Fruit fly (Drosophila melanogaster) whole organism, wandering third instar larva: ENCODE results near the gene Sdic1.
A peak's percentile ranks its signal among the peaks of the same experiment; 100 is the strongest.
"Not testable (repeated sequence)": the region's sequence is repeated elsewhere in the genome, so short reads cannot be mapped to it uniquely, and the experiment has no call there.

Experiments
- Abd-B ChIP-seq: fragments of >200 bp; optimal IDR thresholded peaks from 2 replicates; lab custom pipeline; 2017; ENCODE audit warnings: missing biosample characterization, missing genetic modification characterization
- CG32264 ChIP-seq: fragments of 200-800 bp; sonication (Bioruptor generic); optimal IDR thresholded peaks from 2 replicates; lab custom pipeline; 2016; ENCODE audit warnings: missing biosample characterization, missing genetic modification characterization
- CG9705 ChIP-seq: fragments of 200-800 bp; sonication (Bioruptor generic); optimal IDR thresholded peaks from 2 replicates; lab custom pipeline; 2018; ENCODE audit warnings: missing biosample characterization, mild to moderate bottlenecking, missing genetic modification characterization
- CrebA ChIP-seq: fragments of 200-800 bp; sonication (Bioruptor generic); optimal IDR thresholded peaks from 2 replicates; lab custom pipeline; 2016; ENCODE audit warnings: missing biosample characterization, mild to moderate bottlenecking, missing genetic modification characterization, borderline replicate concordance
- Dif ChIP-seq: fragments of 200-275, 200-300 bp; sonication (Bioruptor generic); optimal IDR thresholded peaks from 2 replicates; lab custom pipeline; 2018; ENCODE audit warnings: missing biosample characterization, missing genetic modification characterization; ENCODE audit not compliant: partially characterized antibody
- GATAd ChIP-seq: sonication (Bioruptor generic); optimal IDR thresholded peaks from 2 replicates; lab custom pipeline; 2016; ENCODE audit warnings: missing biosample characterization, missing genetic modification characterization
- HLH106 ChIP-seq: fragments of 200-800 bp; optimal IDR thresholded peaks from 3 replicates; lab custom pipeline; 2019; ENCODE audit warnings: missing biosample characterization, mild to moderate bottlenecking, missing genetic modification characterization, moderate library complexity
- Hnf4 ChIP-seq: fragments of 200-800 bp; sonication (Bioruptor generic); optimal IDR thresholded peaks from 2 replicates; lab custom pipeline; 2016; ENCODE audit warnings: missing biosample characterization, mild to moderate bottlenecking, missing genetic modification characterization
- Hr78 ChIP-seq: fragments of >200 bp; optimal IDR thresholded peaks from 2 replicates; lab custom pipeline; 2017; ENCODE audit warnings: missing biosample characterization, missing genetic modification characterization
- Mio ChIP-seq: sonication (Bioruptor generic); optimal IDR thresholded peaks from 2 replicates; lab custom pipeline; 2016; ENCODE audit warnings: missing biosample characterization, missing genetic modification characterization
- Myc ChIP-seq: fragments of >200 bp; optimal IDR thresholded peaks from 2 replicates; lab custom pipeline; 2017
- N ChIP-seq: fragments of >200 bp; optimal IDR thresholded peaks from 2 replicates; lab custom pipeline; 2018; ENCODE audit warnings: missing biosample characterization, missing external identifiers, missing genetic modification characterization
- Rel ChIP-seq, 2 experiments: fragments of 200-800 bp; sonication (Bioruptor generic) in 1 of 2; optimal IDR thresholded peaks; 2 replicates in 1 of 2; 3 replicates in 1 of 2; lab custom pipeline; 2016 to 2019; ENCODE audit warnings: mild to moderate bottlenecking in 2 of 2, missing biosample characterization in 2 of 2, missing genetic modification characterization in 2 of 2, moderate library complexity in 1 of 2
- Sp1 ChIP-seq: fragments of 200-800 bp; sonication (Bioruptor generic); optimal IDR thresholded peaks from 3 replicates; lab custom pipeline; 2019; ENCODE audit warnings: missing biosample characterization, mild to moderate bottlenecking, missing genetic modification characterization, moderate library complexity
- Vsx2 ChIP-seq: fragments of 200-300, 225-300 bp; sonication (Bioruptor generic); optimal IDR thresholded peaks from 2 replicates; lab custom pipeline; 2018; ENCODE audit warnings: missing biosample characterization, missing genetic modification characterization; ENCODE audit not compliant: partially characterized antibody
- br ChIP-seq: fragments of 200-800 bp; sonication (Bioruptor generic); optimal IDR thresholded peaks from 2 replicates; lab custom pipeline; 2016; ENCODE audit warnings: missing biosample characterization, missing genetic modification characterization
- brk ChIP-seq: fragments of 200-800 bp; sonication (Bioruptor generic); optimal IDR thresholded peaks from 2 replicates; lab custom pipeline; 2016; ENCODE audit warnings: missing biosample characterization, mild to moderate bottlenecking, missing genetic modification characterization
- dl ChIP-seq, 2 experiments: fragments of 175-275, 200-275 bp in 1 of 2; fragments of 200-275 bp in 1 of 2; sonication (Bioruptor generic); optimal IDR thresholded peaks; lab custom pipeline; 2018; ENCODE audit warnings: mild to moderate bottlenecking in 2 of 2, missing biosample characterization in 2 of 2, missing genetic modification characterization in 2 of 2, moderate library complexity in 2 of 2; ENCODE audit not compliant: partially characterized antibody in 2 of 2, insufficient read depth in 1 of 2
- dmrt93B ChIP-seq: fragments of 200-800 bp; sonication (Bioruptor generic); optimal IDR thresholded peaks from 2 replicates; lab custom pipeline; 2018; ENCODE audit warnings: missing biosample characterization, mild to moderate bottlenecking, missing genetic modification characterization
- dsf ChIP-seq: sonication (Bioruptor generic); optimal IDR thresholded peaks from 2 replicates; lab custom pipeline; 2016; ENCODE audit warnings: missing biosample characterization, missing genetic modification characterization, borderline replicate concordance
- ey ChIP-seq: fragments of 200-800 bp; sonication (Bioruptor generic); optimal IDR thresholded peaks from 2 replicates; lab custom pipeline; 2016; ENCODE audit warnings: missing biosample characterization, missing genetic modification characterization
- foxo ChIP-seq, 2 experiments: fragments of 200-800 bp; sonication (Bioruptor generic); optimal IDR thresholded peaks; 2 replicates in 1 of 2; 3 replicates in 1 of 2; lab custom pipeline; 2016 to 2017; ENCODE audit warnings: missing biosample characterization in 2 of 2, missing genetic modification characterization in 2 of 2
- fru ChIP-seq: fragments of 200-800 bp; sonication (Bioruptor generic); optimal IDR thresholded peaks from 3 replicates; lab custom pipeline; 2016; ENCODE audit warnings: missing biosample characterization, mild to moderate bottlenecking, missing genetic modification characterization
- h ChIP-seq: fragments of 200-800 bp; sonication (Bioruptor generic); optimal IDR thresholded peaks from 3 replicates; lab custom pipeline; 2016; ENCODE audit warnings: missing biosample characterization, mild to moderate bottlenecking, missing genetic modification characterization
- lola ChIP-seq: fragments of >200 bp; optimal IDR thresholded peaks from 2 replicates; lab custom pipeline; 2017; ENCODE audit warnings: missing biosample characterization, missing genetic modification characterization
- psq ChIP-seq: fragments of 200-800 bp; sonication (Bioruptor generic); optimal IDR thresholded peaks from 3 replicates; lab custom pipeline; 2017; ENCODE audit warnings: missing biosample characterization, mild to moderate bottlenecking, missing genetic modification characterization, moderate library complexity
- rgr ChIP-seq: fragments of 200-800 bp; sonication (Bioruptor generic); optimal IDR thresholded peaks from 3 replicates; lab custom pipeline; 2016; ENCODE audit warnings: missing biosample characterization, mild to moderate bottlenecking, missing genetic modification characterization
- sage ChIP-seq: fragments of 200-800 bp; sonication (Bioruptor generic); optimal IDR thresholded peaks from 2 replicates; lab custom pipeline; 2016; ENCODE audit warnings: missing biosample characterization, mild to moderate bottlenecking, missing genetic modification characterization
- sv ChIP-seq: fragments of 200-800 bp; sonication (Bioruptor generic); optimal IDR thresholded peaks from 3 replicates; lab custom pipeline; 2016; ENCODE audit warnings: missing biosample characterization, missing genetic modification characterization
- tai ChIP-seq: sonication (Bioruptor generic); optimal IDR thresholded peaks from 2 replicates; lab custom pipeline; 2016; ENCODE audit warnings: missing biosample characterization, missing genetic modification characterization
- woc ChIP-seq: sonication (Bioruptor generic); optimal IDR thresholded peaks from 2 replicates; lab custom pipeline; 2016; ENCODE audit warnings: missing biosample characterization, mild to moderate bottlenecking, missing genetic modification characterization

The Sdic1 gene

dm6 chrX:20178538-20178937 lies at the start of gene Sdic1:
Sdic1 (minus strand) TSS chrX:20178638.
- TF ChIP-seq sv (GFP tag; lab: Kevin White, UChicago); N (GFP tag; lab: Kevin White, UChicago); HLH106 (tag; lab: Kevin White, UChicago): not testable (repeated sequence)

dm6 chrX:20224920-20225319 lies 46.5 kb upstream of the Sdic1 start, which contains the start of gene Sdic4:
Sdic4 (minus strand) TSS chrX:20225020.
- not testable (repeated sequence) for TF ChIP-seq Hr78; ey (GFP tag; lab: Kevin White, UChicago); lola (GFP tag; lab: Kevin White, UChicago)

- TF ChIP-seq CrebA; foxo (GFP tag; optimal IDR thresholded peaks at IDR 0.05; lab: Kevin White, UChicago); Abd-B (GFP tag; lab: Kevin White, UChicago): not testable (repeated sequence)
Observed at dm6 chrX:20217159-20217558, 38.7 kb upstream of the Sdic1 start, which contains the start of gene SdicC. SdicC (minus strand) TSS chrX:20217259.

DNA sequence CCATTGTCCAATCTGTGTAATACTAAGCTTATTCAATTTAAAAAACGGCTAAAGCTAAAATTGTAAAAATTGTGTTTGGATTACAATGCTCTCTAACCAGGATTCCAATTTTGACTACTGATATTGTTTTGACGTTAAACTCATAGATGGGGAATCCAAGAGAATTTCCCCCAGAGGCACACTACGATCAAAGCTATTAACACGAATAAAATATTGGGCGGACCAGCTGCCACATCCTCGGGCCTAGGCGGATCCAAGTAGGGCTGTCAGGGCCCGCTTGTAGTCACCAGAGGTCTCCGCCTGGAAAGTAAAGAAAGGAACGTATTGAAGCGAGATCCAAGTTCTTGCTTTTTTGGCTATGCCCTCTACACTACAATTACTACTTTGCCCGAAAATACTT lies 31.1 kb upstream of the Sdic1 start, which contains the start of gene SdicB:
TSS of gene SdicB (minus strand) at position 101 of the 400 bp plus-strand sequence.
- TF ChIP-seq CrebA; br (GFP tag; lab: Kevin White, UChicago); h (GFP tag; lab: Kevin White, UChicago): not testable (repeated sequence)
- TF ChIP-seq, all 38 proteins: peak for 0; not testable (repeated sequence) for 38

DNA sequence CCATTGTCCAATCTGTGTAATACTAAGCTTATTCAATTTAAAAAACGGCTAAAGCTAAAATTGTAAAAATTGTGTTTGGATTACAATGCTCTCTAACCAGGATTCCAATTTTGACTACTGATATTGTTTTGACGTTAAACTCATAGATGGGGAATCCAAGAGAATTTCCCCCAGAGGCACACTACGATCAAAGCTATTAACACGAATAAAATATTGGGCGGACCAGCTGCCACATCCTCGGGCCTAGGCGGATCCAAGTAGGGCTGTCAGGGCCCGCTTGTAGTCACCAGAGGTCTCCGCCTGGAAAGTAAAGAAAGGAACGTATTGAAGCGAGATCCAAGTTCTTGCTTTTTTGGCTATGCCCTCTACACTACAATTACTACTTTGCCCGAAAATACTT lies 23.4 kb upstream of the Sdic1 start, which contains the start of gene SdicA:
TSS of gene SdicA (minus strand) at position 101 of the 400 bp plus-strand sequence.
- TF ChIP-seq psq, tai, sv (GFP tag; lab: Kevin White, UChicago): not testable (repeated sequence)

DNA sequence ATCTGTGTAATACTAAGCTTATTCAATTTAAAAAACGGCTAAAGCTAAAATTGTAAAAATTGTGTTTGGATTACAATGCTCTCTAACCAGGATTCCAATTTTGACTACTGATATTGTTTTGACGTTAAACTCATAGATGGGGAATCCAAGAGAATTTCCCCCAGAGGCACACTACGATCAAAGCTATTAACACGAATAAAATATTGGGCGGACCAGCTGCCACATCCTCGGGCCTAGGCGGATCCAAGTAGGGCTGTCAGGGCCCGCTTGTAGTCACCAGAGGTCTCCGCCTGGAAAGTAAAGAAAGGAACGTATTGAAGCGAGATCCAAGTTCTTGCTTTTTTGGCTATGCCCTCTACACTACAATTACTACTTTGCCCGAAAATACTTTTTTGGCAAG lies 15.7 kb upstream of the Sdic1 start, which contains the start of gene Sdic3:
TSS of gene Sdic3 (minus strand) at position 101 of the 400 bp plus-strand sequence.
- not testable (repeated sequence) for TF ChIP-seq dmrt93B; GATAd (GFP tag; lab: Kevin White, UChicago); CG9705 (GFP tag; lab: Kevin White, UChicago)

DNA sequence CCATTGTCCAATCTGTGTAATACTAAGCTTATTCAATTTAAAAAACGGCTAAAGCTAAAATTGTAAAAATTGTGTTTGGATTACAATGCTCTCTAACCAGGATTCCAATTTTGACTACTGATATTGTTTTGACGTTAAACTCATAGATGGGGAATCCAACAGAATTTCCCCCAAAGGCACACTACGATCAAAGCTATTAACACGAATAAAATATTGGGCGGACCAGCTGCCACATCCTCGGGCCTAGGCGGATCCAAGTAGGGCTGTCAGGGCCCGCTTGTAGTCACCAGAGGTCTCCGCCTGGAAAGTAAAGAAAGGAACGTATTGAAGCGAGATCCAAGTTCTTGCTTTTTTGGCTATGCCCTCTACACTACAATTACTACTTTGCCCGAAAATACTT lies 7.9 kb upstream of the Sdic1 start, which contains the start of gene Sdic2:
TSS of gene Sdic2 (minus strand) at position 101 of the 400 bp plus-strand sequence.
- not testable (repeated sequence) for TF ChIP-seq brk (GFP tag; lab: Kevin White, UChicago); dsf (GFP tag; lab: Kevin White, UChicago); HLH106 (tag; lab: Kevin White, UChicago)

DNA sequence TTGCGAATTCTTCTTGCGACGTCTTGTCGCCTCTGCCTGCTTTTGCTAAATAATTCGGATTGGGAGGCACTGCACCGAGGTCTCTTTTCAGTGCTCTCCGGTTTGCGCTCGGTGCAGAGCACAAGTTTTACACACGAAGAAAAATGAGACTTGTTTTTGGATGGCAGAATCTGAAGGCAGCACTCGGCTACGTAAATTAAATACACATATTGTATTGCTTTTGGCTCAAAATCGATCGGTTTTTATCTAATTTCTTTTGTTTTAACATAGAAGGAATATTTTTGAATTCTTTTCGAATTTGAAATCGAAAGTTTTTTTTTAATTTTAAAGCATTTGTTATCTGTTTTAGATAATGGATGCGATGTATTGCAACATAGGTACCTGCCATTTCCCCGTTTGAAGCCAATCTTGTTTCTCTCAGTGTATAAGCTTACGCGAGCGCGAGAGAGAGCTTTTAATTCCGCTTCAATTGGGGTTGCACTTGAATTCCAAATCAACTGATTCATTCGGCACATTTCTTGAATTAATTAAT lies 4.9 kb downstream of the Sdic1 start, which contains the start of gene AnxB10:
TSS of gene AnxB10 (minus strand) at position 51 of the 532 bp plus-strand sequence.
- TF ChIP-seq Myc = no peak
- peak; percentile 89 for TF ChIP-seq rgr
- peak; percentile 92 for TF ChIP-seq dmrt93B
- peak; percentile 15 for TF ChIP-seq sv (GFP tag; lab: Kevin White, UChicago)
- TF ChIP-seq br (GFP tag; lab: Kevin White, UChicago) = peak; percentile 91
- no peak for TF ChIP-seq Vsx2 (GFP tag; lab: Kevin White, UChicago)
- TF ChIP-seq CG32264 (GFP tag; lab: Kevin White, UChicago) = peak; percentile 70
- peak; percentile 82 for TF ChIP-seq psq (GFP tag; lab: Kevin White, UChicago)
- peak; percentile 16 for TF ChIP-seq Rel (GFP tag; optimal IDR thresholded peaks at IDR 0.05; lab: Kevin White, UChicago)
- TF ChIP-seq Rel (tag; optimal IDR thresholded peaks at IDR 0.05; lab: Kevin White, UChicago) = peak; percentile 57
- TF ChIP-seq Dif (GFP tag; lab: Kevin White, UChicago) = peak; percentile 37
- peak; percentile 81 for TF ChIP-seq sage (GFP tag; lab: Kevin White, UChicago)
- TF ChIP-seq Hnf4 (GFP tag; lab: Kevin White, UChicago) = peak; percentile 79
- TF ChIP-seq Hr78 = no peak
- TF ChIP-seq dsf (GFP tag; lab: Kevin White, UChicago) = peak; percentile 15
- peak; percentile 93 for TF ChIP-seq ey (GFP tag; lab: Kevin White, UChicago)
- TF ChIP-seq Mio (GFP tag; lab: Kevin White, UChicago) = peak; percentile 40
- peak; percentile 91 for TF ChIP-seq HLH106 (tag; lab: Kevin White, UChicago)
- peak; percentile 92 for TF ChIP-seq Sp1 (GFP tag; lab: Kevin White, UChicago)
- TF ChIP-seq CG9705 (GFP tag; lab: Kevin White, UChicago) = peak; percentile 85
- TF ChIP-seq dl (GFP tag; optimal IDR thresholded peaks at IDR 0.05; lab: Kevin White, UChicago; ENCODE audit: insufficient read depth in 1 of 2, partially characterized antibody in 2 of 2) = no peak
- peak; percentile 92 for TF ChIP-seq h (GFP tag; lab: Kevin White, UChicago)
- peak; percentile 93 for TF ChIP-seq fru (GFP tag; lab: Kevin White, UChicago)
- peak; percentile 86 for TF ChIP-seq woc (GFP tag; lab: Kevin White, UChicago)
- no peak for TF ChIP-seq lola (GFP tag; lab: Kevin White, UChicago)
- no peak for TF ChIP-seq N (GFP tag; lab: Kevin White, UChicago)
